Fruit fly (Drosophila melanogaster): ENCODE data around the gene CG11384.

- TF ChIP-seq Snoo (tag; optimal IDR thresholded peaks at IDR 0.05) (no peak), CG12605 (GFP tag; IDR thresholded peaks at IDR 0.05) (no peak), CG17806 (tag; optimal IDR thresholded peaks at IDR 0.05) (no peak), CG34367 (tag; optimal IDR thresholded peaks at IDR 0.05) (no peak), EcR (GFP tag; optimal IDR thresholded peaks at IDR 0.05) (no peak)
Measured at dm6 chrX:1206437-1206836, 30.6 kb upstream of the CG11384 start, which contains the start of gene CG14624.
